Worm (Caenorhabditis elegans): ENCODE data around the gene ZK1248.5.
A peak's percentile ranks its signal among the peaks of the same experiment; 100 is the strongest.

- TF ChIP-seq nhr-25 (tag; optimal IDR thresholded peaks at IDR 0.05) (no peak), jun-1 (tag; optimal IDR thresholded peaks at IDR 0.05) (no peak), fkh-10 (GFP tag; optimal IDR thresholded peaks at IDR 0.05) (no peak), unc-39 (tag; optimal IDR thresholded peaks at IDR 0.05) (no peak), nfya-1 (tag; optimal IDR thresholded peaks at IDR 0.05; ENCODE audit: insufficient read depth) (peak; percentile 28), skn-1 (tag; optimal IDR thresholded peaks at IDR 0.05) (no peak), pqm-1 (tag; optimal IDR thresholded peaks at IDR 0.05) (no peak), tbx-2 (tag; optimal IDR thresholded peaks at IDR 0.05) (no peak), unc-62 (GFP tag; optimal IDR thresholded peaks at IDR 0.05) (no peak), ceh-82 (tag; optimal IDR thresholded peaks at IDR 0.05) (no peak), daf-12 (tag; optimal IDR thresholded peaks at IDR 0.05) (no peak), aly-2 (tag; optimal IDR thresholded peaks at IDR 0.05) (no peak), nhr-237 (tag; optimal IDR thresholded peaks at IDR 0.05) (no peak), ceh-28 (tag; optimal IDR thresholded peaks at IDR 0.05) (no peak)
These were observed 28.9 kb downstream of the ZK1248.5 start, which contains the start of gene ZK1248.19 for ce11 chrII:5839227-5839626.

Measured in whole organism, L3 larva.